Worm (Caenorhabditis elegans): Measurements from ENCODE around the gene dmd-5.
"Not testable (repeated sequence)": the region's sequence is repeated elsewhere in the genome, so short reads cannot be mapped to it uniquely, and the experiment has no call there.

ce11 chrII:5757656-5758055 is 16.4 kb downstream of the dmd-5 start, which contains the start of the genes F10C1.3 and F10C1.23:
- TF ChIP-seq lim-6 (tag; optimal IDR thresholded peaks at IDR 0.05); nhr-11 (tag; optimal IDR thresholded peaks at IDR 0.05); dmd-4 (tag; optimal IDR thresholded peaks at IDR 0.05; ENCODE audit: borderline replicate concordance); fkh-10 (GFP tag; optimal IDR thresholded peaks at IDR 0.05): not testable (repeated sequence)

All from whole organism, late embryonic.